Fruit fly (Drosophila melanogaster) whole organism, embryonic: Measurements from ENCODE around the gene Cyp303a1.
A peak's percentile ranks its signal among the peaks of the same experiment; 100 is the strongest.

ENCODE experiments used
- Atf3 ChIP-seq: fragments of 200-800 bp; sonication (Bioruptor generic); optimal IDR thresholded peaks from 3 replicates; lab custom pipeline; 2016; ENCODE audit warnings: missing biosample characterization, missing genetic modification characterization
- Atf6 ChIP-seq: fragments of 200-800 bp; sonication (Bioruptor generic); IDR thresholded peaks from 2 replicates; pipeline ENCODE4 v1.3.6; 2022; ENCODE audit warnings: missing biosample characterization, missing genetic modification characterization
- Awh ChIP-seq: fragments of 200-800 bp; sonication (Bioruptor generic); IDR thresholded peaks from 2 replicates; pipeline ENCODE4, ENCODE4 v1.3.6; 2022; ENCODE audit warnings: missing biosample characterization, missing genetic modification characterization
- BEAF-32 ChIP-seq: fragments of 200-800 bp; sonication (Bioruptor generic); optimal IDR thresholded peaks from 3 replicates; lab custom pipeline; 2017; ENCODE audit warnings: missing biosample characterization, missing genetic modification characterization, mild to moderate bottlenecking, moderate library complexity, missing genetic modification reagents
- CG10959 ChIP-seq: fragments of 200-800 bp; sonication (Bioruptor generic); IDR thresholded peaks from 2 replicates; pipeline ENCODE4 v1.3.6; 2022; ENCODE audit warnings: missing biosample characterization, missing genetic modification characterization
- CG12071 ChIP-seq: fragments of 200-800 bp; sonication (Bioruptor generic); optimal IDR thresholded peaks from 3 replicates; lab custom pipeline; 2018; ENCODE audit warnings: missing biosample characterization, mild to moderate bottlenecking, missing genetic modification characterization
- CG12236 ChIP-seq: fragments of 200-800 bp; sonication (Bioruptor generic); optimal IDR thresholded peaks from 2 replicates; lab custom pipeline; 2016; ENCODE audit warnings: missing biosample characterization, missing genetic modification characterization
- CG13775 ChIP-seq: fragments of 200-800 bp; sonication (Bioruptor generic); optimal IDR thresholded peaks from 3 replicates; lab custom pipeline; 2017; ENCODE audit warnings: missing biosample characterization, mild to moderate bottlenecking, missing genetic modification characterization
- CG13894 ChIP-seq: fragments of 200-800 bp; sonication (Bioruptor generic); optimal IDR thresholded peaks from 3 replicates; lab custom pipeline; 2018; ENCODE audit warnings: missing biosample characterization, mild to moderate bottlenecking, missing genetic modification characterization, moderate library complexity
- CG15011 ChIP-seq: fragments of 200-800 bp; sonication (Bioruptor generic); optimal IDR thresholded peaks from 3 replicates; lab custom pipeline; 2018; ENCODE audit warnings: missing biosample characterization, mild to moderate bottlenecking, missing genetic modification characterization
- CG15073 ChIP-seq: fragments of 200-800 bp; sonication (Bioruptor generic); optimal IDR thresholded peaks from 2 replicates; lab custom pipeline; 2016; ENCODE audit warnings: missing biosample characterization, missing genetic modification characterization
- CG1602 ChIP-seq: fragments of 200-800 bp; sonication (Bioruptor generic); optimal IDR thresholded peaks from 3 replicates; lab custom pipeline; 2016; ENCODE audit warnings: missing biosample characterization, missing genetic modification characterization
- CG1647 ChIP-seq: fragments of 200-800 bp; sonication (Bioruptor generic); optimal IDR thresholded peaks from 3 replicates; lab custom pipeline; 2016; ENCODE audit warnings: missing biosample characterization, missing genetic modification characterization
- CG17829 ChIP-seq: fragments of 200-800 bp; optimal IDR thresholded peaks from 2 replicates; lab custom pipeline; 2019; ENCODE audit warnings: missing biosample characterization, mild to moderate bottlenecking, missing genetic modification characterization, moderate library complexity
- CG1832 ChIP-seq: fragments of 200-800 bp; sonication (Bioruptor generic); optimal IDR thresholded peaks from 2 replicates; lab custom pipeline; 2017; ENCODE audit warnings: missing biosample characterization, mild to moderate bottlenecking, missing genetic modification characterization, inconsistent platforms
- CG18764 ChIP-seq: fragments of 200-800 bp; sonication (Bioruptor generic); optimal IDR thresholded peaks from 3 replicates; lab custom pipeline; 2016; ENCODE audit warnings: missing biosample characterization, missing genetic modification characterization
- CG2678 ChIP-seq: fragments of 200-800 bp; sonication (Bioruptor generic); optimal IDR thresholded peaks from 3 replicates; lab custom pipeline; 2019; ENCODE audit warnings: missing biosample characterization, mild to moderate bottlenecking, missing genetic modification characterization, moderate library complexity
- CG32532 ChIP-seq: fragments of 200-800 bp; sonication (Bioruptor generic); IDR thresholded peaks from 2 replicates; pipeline ENCODE4 v1.3.6; 2022; ENCODE audit warnings: missing biosample characterization, missing genetic modification characterization
- CG3281 ChIP-seq: fragments of 200-800 bp; sonication (Bioruptor generic); optimal IDR thresholded peaks from 3 replicates; lab custom pipeline; 2017; ENCODE audit warnings: missing biosample characterization, mild to moderate bottlenecking, missing genetic modification characterization
- CG4328 ChIP-seq: fragments of 200-800 bp; sonication (Bioruptor generic); optimal IDR thresholded peaks from 3 replicates; lab custom pipeline; 2017; ENCODE audit warnings: missing biosample characterization, missing genetic modification reagents, missing genetic modification characterization
- CG5245 ChIP-seq: fragments of 200-800 bp; sonication (Bioruptor generic); optimal IDR thresholded peaks from 3 replicates; lab custom pipeline; 2016; ENCODE audit warnings: missing biosample characterization, missing genetic modification characterization
- CG9932 ChIP-seq: fragments of 200-800 bp; sonication (Bioruptor generic); IDR thresholded peaks from 2 replicates; pipeline ENCODE4 v1.3.6; 2022; ENCODE audit warnings: missing biosample characterization, missing genetic modification characterization
- Dbx ChIP-seq: fragments of 200-800 bp; sonication (Bioruptor generic); IDR thresholded peaks from 3 replicates; pipeline ENCODE4 v1.3.6; 2022; ENCODE audit warnings: missing biosample characterization, missing genetic modification characterization
- Lim3 ChIP-seq: fragments of 200-800 bp; sonication (Bioruptor generic); IDR thresholded peaks from 2 replicates; pipeline ENCODE4 v1.3.6; 2022; ENCODE audit warnings: missing biosample characterization, missing genetic modification characterization
- Mrtf ChIP-seq: fragments of 200-800 bp; sonication (Bioruptor generic); IDR thresholded peaks from 3 replicates; pipeline ENCODE4 v1.3.6; 2022; ENCODE audit warnings: missing biosample characterization, missing genetic modification characterization
- Oaz ChIP-seq: fragments of 200-800 bp; sonication (Bioruptor generic); IDR thresholded peaks from 2 replicates; pipeline ENCODE4 v1.3.6; 2022; ENCODE audit warnings: missing biosample characterization, missing genetic modification characterization
- Ssrp ChIP-seq: fragments of 200-800 bp; sonication (Bioruptor generic); optimal IDR thresholded peaks from 2 replicates; lab custom pipeline; 2018; ENCODE audit warnings: missing biosample characterization, mild to moderate bottlenecking, missing genetic modification characterization, moderate library complexity
- Vsx1 ChIP-seq: fragments of 200-800 bp; sonication (Bioruptor generic); optimal IDR thresholded peaks from 2 replicates; lab custom pipeline; 2017; ENCODE audit warnings: missing biosample characterization, mild to moderate bottlenecking, missing genetic modification characterization, missing genetic modification reagents
- bab2 ChIP-seq: fragments of 200-800 bp; sonication (Bioruptor generic); optimal IDR thresholded peaks from 2 replicates; lab custom pipeline; 2016; ENCODE audit warnings: missing biosample characterization, missing genetic modification characterization
- bigmax ChIP-seq: fragments of 200-800 bp; sonication (Bioruptor generic); optimal IDR thresholded peaks from 2 replicates; lab custom pipeline; 2018; ENCODE audit warnings: missing biosample characterization, mild to moderate bottlenecking, missing genetic modification characterization
- bowl ChIP-seq: fragments of 200-800 bp; sonication (Bioruptor generic); IDR thresholded peaks from 2 replicates; pipeline ENCODE4 v1.3.6; 2022; ENCODE audit warnings: missing biosample characterization, missing genetic modification characterization
- chm ChIP-seq: fragments of 200-800 bp; sonication (Bioruptor generic); IDR thresholded peaks from 2 replicates; pipeline ENCODE4 v1.3.6; 2022; ENCODE audit warnings: missing biosample characterization, missing genetic modification characterization
- croc ChIP-seq: fragments of 200-800 bp; sonication (Bioruptor generic); conservative IDR thresholded peaks from 3 replicates; pipeline ENCODE4 v1.3.6; 2022; ENCODE audit warnings: missing biosample characterization, missing genetic modification characterization
- crol ChIP-seq: fragments of 200-800 bp; sonication (Bioruptor generic); IDR thresholded peaks from 2 replicates; pipeline ENCODE4 v1.3.6; 2022; ENCODE audit warnings: missing biosample characterization, missing genetic modification characterization
- cwo ChIP-seq: fragments of 200-800 bp; sonication (Bioruptor generic); optimal IDR thresholded peaks from 3 replicates; lab custom pipeline; 2017; ENCODE audit warnings: missing biosample characterization, missing genetic modification characterization, mild to moderate bottlenecking, moderate library complexity, missing genetic modification reagents
- danr ChIP-seq: fragments of 200-800 bp; sonication (Bioruptor generic); IDR thresholded peaks from 2 replicates; pipeline ENCODE4 v1.3.6; 2022; ENCODE audit warnings: missing biosample characterization, missing genetic modification characterization
- gem ChIP-seq: fragments of 200-800 bp; sonication (Bioruptor generic); optimal IDR thresholded peaks from 2 replicates; lab custom pipeline; 2019; ENCODE audit warnings: missing biosample characterization, mild to moderate bottlenecking, missing genetic modification characterization, moderate library complexity
- h ChIP-seq: fragments of >200 bp; optimal IDR thresholded peaks from 2 replicates; lab custom pipeline; 2017
- lola ChIP-seq, 3 experiments: fragments of >200 bp in 2 of 3; fragments of 200-800 bp in 1 of 3; sonication (Bioruptor generic) in 1 of 3; optimal IDR thresholded peaks; 2 replicates each; lab custom pipeline; 2017 to 2019; ENCODE audit warnings: missing biosample characterization in 3 of 3, missing genetic modification characterization in 3 of 3, mild to moderate bottlenecking in 1 of 3, moderate library complexity in 1 of 3
- mam ChIP-seq: fragments of 200-800 bp; sonication (Bioruptor generic); optimal IDR thresholded peaks from 3 replicates; lab custom pipeline; 2016; ENCODE audit warnings: missing biosample characterization, missing genetic modification characterization
- pb ChIP-seq: fragments of 200-800 bp; sonication (Bioruptor generic); optimal IDR thresholded peaks from 3 replicates; lab custom pipeline; 2016; ENCODE audit warnings: missing biosample characterization, missing genetic modification characterization
- pfk ChIP-seq: fragments of 200-800 bp; sonication (Bioruptor generic); optimal IDR thresholded peaks from 2 replicates; lab custom pipeline; 2018; ENCODE audit warnings: missing biosample characterization, mild to moderate bottlenecking, missing genetic modification characterization, moderate library complexity
- pho ChIP-seq: fragments of 200-800 bp; sonication (Bioruptor generic); optimal IDR thresholded peaks from 2 replicates; lab custom pipeline; 2016; ENCODE audit warnings: missing biosample characterization, missing genetic modification characterization
- pzg ChIP-seq: fragments of 200-800 bp; sonication (Bioruptor generic); optimal IDR thresholded peaks from 3 replicates; lab custom pipeline; 2018; ENCODE audit warnings: missing biosample characterization, mild to moderate bottlenecking, missing genetic modification characterization, moderate library complexity
- sim ChIP-seq: fragments of 200-800 bp; sonication (Bioruptor generic); IDR thresholded peaks from 2 replicates; pipeline ENCODE4 v1.3.6; 2022; ENCODE audit warnings: missing biosample characterization, missing genetic modification characterization
- sr ChIP-seq: fragments of 200-800 bp; sonication (Bioruptor generic); IDR thresholded peaks from 3 replicates; pipeline ENCODE4 v1.3.6; 2022; ENCODE audit warnings: missing biosample characterization, missing genetic modification characterization
- tgo ChIP-seq: fragments of 200-800 bp; sonication (Bioruptor generic); IDR thresholded peaks from 3 replicates; pipeline ENCODE4 v1.3.6; 2022; ENCODE audit warnings: missing biosample characterization, missing genetic modification characterization
- trh ChIP-seq: fragments of 200-800 bp; sonication (Bioruptor generic); optimal IDR thresholded peaks from 2 replicates; lab custom pipeline; 2016; ENCODE audit warnings: missing biosample characterization, missing genetic modification characterization
- twi ChIP-seq: fragments of 200-800 bp; optimal IDR thresholded peaks from 2 replicates; lab custom pipeline; 2019; ENCODE audit warnings: missing biosample characterization, mild to moderate bottlenecking, missing genetic modification characterization, moderate library complexity
- vnd ChIP-seq: fragments of 200-800 bp; sonication (Bioruptor generic); IDR thresholded peaks from 3 replicates; pipeline ENCODE4 v1.3.6; 2022; ENCODE audit warnings: missing biosample characterization, missing genetic modification characterization; ENCODE audit not compliant: partially characterized antibody

The Cyp303a1 gene

dm6 chr2L:16269232-16270134 is 24.5 kb upstream of the Cyp303a1 start (continued):
- TF ChIP-seq chm (GFP tag; lab: Robert Waterston, UW), result no peak
- no peak for TF ChIP-seq trh (GFP tag; lab: Kevin White, UChicago)
- no peak for TF ChIP-seq Lim3
- no peak for TF ChIP-seq tgo (GFP tag; lab: Robert Waterston, UW)
- peak; percentile 73 for TF ChIP-seq cwo (GFP tag; lab: Kevin White, UChicago)
- peak; percentile 60 for TF ChIP-seq twi
- TF ChIP-seq CG12071 (GFP tag; lab: Kevin White, UChicago), result peak; percentile 92
- peak; percentile 24 for TF ChIP-seq CG17829 (tag; lab: Kevin White, UChicago)
- TF ChIP-seq BEAF-32, result no peak
- TF ChIP-seq CG1832 (GFP tag; lab: Kevin White, UChicago), result peak; percentile 79
- TF ChIP-seq CG13894 (tag; lab: Kevin White, UChicago), result peak; percentile 71
- TF ChIP-seq CG10959, result no peak
- TF ChIP-seq vnd (GFP tag; lab: Robert Waterston, UW), result no peak
- no peak for TF ChIP-seq sr (GFP tag; lab: Robert Waterston, UW)
- TF ChIP-seq pzg (GFP tag; lab: Kevin White, UChicago), result peak; percentile 27
- no peak for TF ChIP-seq Ssrp (tag; lab: Kevin White, UChicago)
- no peak for TF ChIP-seq CG32532
- peak; percentile 66 for TF ChIP-seq CG2678
- TF ChIP-seq CG18764 (GFP tag; lab: Kevin White, UChicago), result no peak
- peak; percentile 74 for TF ChIP-seq CG15011 (GFP tag; lab: Kevin White, UChicago)
- no peak for TF ChIP-seq lola (GFP tag; optimal IDR thresholded peaks at IDR 0.05; lab: Kevin White, UChicago)
- TF ChIP-seq CG5245 (GFP tag; lab: Kevin White, UChicago), result no peak
- TF ChIP-seq CG1602, result no peak
- peak; percentile 93 for TF ChIP-seq CG3281 (GFP tag; lab: Kevin White, UChicago)
- no peak for TF ChIP-seq Awh (GFP tag; lab: Robert Waterston, UW)
- TF ChIP-seq CG9932, result no peak
- TF ChIP-seq CG4328 (GFP tag; lab: Kevin White, UChicago), result peak; percentile 93
- peak; percentile 66 for TF ChIP-seq bigmax (GFP tag; lab: Kevin White, UChicago)
- TF ChIP-seq h (lab: Kevin White, UChicago), result no peak
- TF ChIP-seq sim, result no peak
- peak; percentile 85 for TF ChIP-seq Vsx1 (GFP tag; lab: Kevin White, UChicago)
- no peak for TF ChIP-seq bab2 (GFP tag; lab: Kevin White, UChicago)
- TF ChIP-seq pfk, result peak; percentile 100
- no peak for TF ChIP-seq Mrtf (GFP tag; lab: Robert Waterston, UW)
- TF ChIP-seq Oaz, result no peak
- TF ChIP-seq danr (GFP tag; lab: Robert Waterston, UW), result no peak
- no peak for TF ChIP-seq crol
- no peak for TF ChIP-seq Atf6 (GFP tag; lab: Robert Waterston, UW)
- TF ChIP-seq CG13775 (GFP tag; lab: Kevin White, UChicago), result peak; percentile 53
- no peak for TF ChIP-seq Atf3 (GFP tag; lab: Kevin White, UChicago)
- TF ChIP-seq mam (GFP tag; lab: Kevin White, UChicago), result no peak
- peak; percentile 72 for TF ChIP-seq pb
- no peak for TF ChIP-seq CG15073 (GFP tag; lab: Kevin White, UChicago)
- TF ChIP-seq bowl (GFP tag; lab: Robert Waterston, UW), result no peak
- TF ChIP-seq CG1647 (GFP tag; lab: Kevin White, UChicago), result no peak
- no peak for TF ChIP-seq croc (GFP tag; lab: Robert Waterston, UW)
- no peak for TF ChIP-seq Dbx (GFP tag; lab: Robert Waterston, UW)
- no peak for TF ChIP-seq CG12236 (GFP tag; lab: Kevin White, UChicago)
- TF ChIP-seq pho (GFP tag; lab: Kevin White, UChicago), result peak; percentile 29
- no peak for TF ChIP-seq gem (tag; lab: Kevin White, UChicago)
